Worm (Caenorhabditis elegans) whole organism, L4 larva: ENCODE results near the gene elo-9.
A peak's percentile ranks its signal among the peaks of the same experiment; 100 is the strongest.

Source experiments
- F10B5.3 ChIP-seq: sonication (generic microtip); optimal IDR thresholded peaks from 2 replicates; lab custom pipeline; 2016; ENCODE audit warnings: mild to moderate bottlenecking, missing genetic modification characterization, missing compliant biosample characterization
- F44E2.7 ChIP-seq: fragments of 200-800 bp; sonication (Bioruptor generic); IDR thresholded peaks from 2 replicates; pipeline ENCODE4 v2.1.2; 2022; ENCODE audit warnings: missing genetic modification characterization, missing compliant biosample characterization
- Y48G9A.11 ChIP-seq: fragments of 200-800 bp; sonication (Bioruptor generic); IDR thresholded peaks from 2 replicates; pipeline ENCODE4 v1.3.6; 2022; ENCODE audit warnings: missing genetic modification reagents, missing genetic modification characterization, missing compliant biosample characterization
- ZK546.5 ChIP-seq, 2 experiments: sonication (generic microtip); optimal IDR thresholded peaks; 2 replicates each; lab custom pipeline; 2017; ENCODE audit warnings: missing biosample characterization in 2 of 2, missing genetic modification characterization in 2 of 2
- aly-2 ChIP-seq: sonication (generic microtip); optimal IDR thresholded peaks from 2 replicates; lab custom pipeline; 2018; ENCODE audit warnings: missing biosample characterization, missing genetic modification characterization
- ama-1 ChIP-seq: fragments of 150-350 bp; optimal IDR thresholded peaks from 2 replicates; lab custom pipeline; 2014; ENCODE audit warnings: inconsistent platforms, mixed read lengths
- attf-4 ChIP-seq: sonication (generic microtip); optimal IDR thresholded peaks from 3 replicates; lab custom pipeline; 2017; ENCODE audit warnings: missing biosample characterization, missing genetic modification characterization
- ceh-20 ChIP-seq: fragments of 200-800 bp; sonication (Bioruptor generic); IDR thresholded peaks from 2 replicates; pipeline ENCODE4 v1.3.6; 2022; ENCODE audit warnings: missing genetic modification reagents, missing genetic modification characterization, missing compliant biosample characterization
- ceh-28 ChIP-seq: fragments of 150-350 bp; optimal IDR thresholded peaks from 2 replicates; lab custom pipeline; 2014; ENCODE audit warnings: missing biosample characterization, missing genetic modification reagents, missing genetic modification characterization
- ceh-32 ChIP-seq: sonication (generic microtip); optimal IDR thresholded peaks from 2 replicates; lab custom pipeline; 2016; ENCODE audit warnings: mild to moderate bottlenecking, missing genetic modification characterization, missing compliant biosample characterization; ENCODE audit not compliant: poor library complexity
- ces-1 ChIP-seq: fragments of 150-350 bp; sonication (generic microtip); optimal IDR thresholded peaks from 4 replicates; lab custom pipeline; 2014; ENCODE audit warnings: missing biosample characterization, missing genetic modification reagents, missing genetic modification characterization
- ctbp-1 ChIP-seq: fragments of 200-800 bp; sonication (Bioruptor generic); IDR thresholded peaks from 2 replicates; pipeline ENCODE4 v1.3.6; 2022; ENCODE audit warnings: missing genetic modification reagents, missing genetic modification characterization, missing compliant biosample characterization
- daf-12 ChIP-seq: fragments of 150-350 bp; optimal IDR thresholded peaks from 2 replicates; lab custom pipeline; 2014; ENCODE audit warnings: missing biosample characterization, missing genetic modification reagents, missing genetic modification characterization
- daf-16 ChIP-seq, 3 experiments: sonication (generic microtip); optimal IDR thresholded peaks; 2 replicates each; lab custom pipeline; 2016 to 2017; ENCODE audit warnings: missing genetic modification characterization in 3 of 3, missing genetic modification reagents in 3 of 3, mild to moderate bottlenecking in 2 of 3, missing compliant biosample characterization in 2 of 3, missing biosample characterization in 1 of 3, moderate library complexity in 1 of 3
- daf-19 ChIP-seq: fragments of 200-800 bp; sonication (Bioruptor generic); conservative IDR thresholded peaks from 2 replicates; pipeline ENCODE4 v1.3.6; 2022; ENCODE audit warnings: missing genetic modification characterization, missing compliant biosample characterization
- daf-8 ChIP-seq: fragments of 200-800 bp; sonication (Bioruptor generic); IDR thresholded peaks from 2 replicates; pipeline ENCODE4 v1.3.6; 2022; ENCODE audit warnings: missing genetic modification characterization, missing compliant biosample characterization
- dve-1 ChIP-seq: sonication (generic microtip); optimal IDR thresholded peaks from 2 replicates; lab custom pipeline; 2017; ENCODE audit warnings: antibody characterized with exemption, mild to moderate bottlenecking, missing genetic modification characterization, missing compliant biosample characterization; ENCODE audit not compliant: insufficient read depth
- egl-27 ChIP-seq: sonication (generic microtip); optimal IDR thresholded peaks from 3 replicates; lab custom pipeline; 2017; ENCODE audit warnings: missing biosample characterization, missing genetic modification reagents, missing genetic modification characterization
- egl-43 ChIP-seq: fragments of 200-800 bp; sonication (Bioruptor generic); IDR thresholded peaks from 2 replicates; pipeline ENCODE4 v1.3.6; 2022; ENCODE audit warnings: missing genetic modification reagents, missing genetic modification characterization, missing compliant biosample characterization
- fkh-10 ChIP-seq: fragments of 150-350 bp; optimal IDR thresholded peaks from 2 replicates; lab custom pipeline; 2014; ENCODE audit warnings: missing biosample characterization, missing genetic modification reagents, missing genetic modification characterization
- gei-8 ChIP-seq: fragments of 200-800 bp; sonication (Bioruptor generic); optimal IDR thresholded peaks from 2 replicates; lab custom pipeline; 2018; ENCODE audit warnings: mild to moderate bottlenecking, missing genetic modification characterization, missing compliant biosample characterization
- lin-1 ChIP-seq: fragments of 200-800 bp; sonication (Bioruptor generic); IDR thresholded peaks from 2 replicates; pipeline ENCODE4 v1.3.6; 2022; ENCODE audit warnings: missing genetic modification reagents, missing genetic modification characterization, missing compliant biosample characterization
- lin-13 ChIP-seq: fragments of 150-350 bp; optimal IDR thresholded peaks from 2 replicates; lab custom pipeline; 2014; ENCODE audit warnings: missing biosample characterization, missing genetic modification reagents, missing genetic modification characterization
- lin-29 ChIP-seq: fragments of 200-800 bp; sonication (Bioruptor generic); IDR thresholded peaks from 2 replicates; pipeline ENCODE4 v1.3.6; 2022; ENCODE audit warnings: missing genetic modification reagents, missing genetic modification characterization, missing compliant biosample characterization
- lsy-2 ChIP-seq, 2 experiments: fragments of 150-350 bp in 1 of 2; sonication (generic microtip) in 1 of 2; optimal IDR thresholded peaks; 2 replicates each; lab custom pipeline; 2014 to 2017; ENCODE audit warnings: missing biosample characterization in 2 of 2, missing genetic modification characterization in 2 of 2
- madf-9 ChIP-seq: fragments of 200-800 bp; sonication (Bioruptor generic); conservative IDR thresholded peaks from 2 replicates; pipeline ENCODE4 v1.3.6; 2022; ENCODE audit warnings: missing genetic modification reagents, missing genetic modification characterization, missing compliant biosample characterization
- mxl-2 ChIP-seq: fragments of 200-800 bp; sonication (Bioruptor generic); conservative IDR thresholded peaks from 2 replicates; pipeline ENCODE4 v1.3.6; 2022; ENCODE audit warnings: missing genetic modification reagents, missing genetic modification characterization, missing compliant biosample characterization
- nhr-10 ChIP-seq: fragments of 150-350 bp; optimal IDR thresholded peaks from 2 replicates; lab custom pipeline; 2014; ENCODE audit warnings: missing biosample characterization, missing genetic modification characterization
- nhr-11 ChIP-seq: fragments of 150-350 bp; optimal IDR thresholded peaks from 2 replicates; lab custom pipeline; 2014; ENCODE audit warnings: missing biosample characterization, missing genetic modification characterization
- nhr-25 ChIP-seq: sonication (generic microtip); optimal IDR thresholded peaks from 2 replicates; lab custom pipeline; 2017; ENCODE audit warnings: missing genetic modification characterization, mild to moderate bottlenecking, missing compliant biosample characterization, antibody characterized with exemption, moderate library complexity, borderline replicate concordance; ENCODE audit not compliant: insufficient read depth
- nhr-42 ChIP-seq: fragments of 200-800 bp; sonication (Bioruptor generic); IDR thresholded peaks from 2 replicates; pipeline ENCODE4 v1.3.6; 2022; ENCODE audit warnings: missing genetic modification characterization, missing compliant biosample characterization
- skn-1 ChIP-seq: fragments of 150-350 bp; optimal IDR thresholded peaks from 2 replicates; lab custom pipeline; 2014; ENCODE audit warnings: missing biosample characterization, missing genetic modification characterization
- snpc-1.2 ChIP-seq: fragments of 200-800 bp; sonication (Bioruptor generic); IDR thresholded peaks from 2 replicates; pipeline ENCODE4 v1.3.6; 2022; ENCODE audit warnings: missing genetic modification reagents, missing genetic modification characterization, missing compliant biosample characterization
- snpc-4 ChIP-seq: fragments of 150-350 bp; optimal IDR thresholded peaks from 2 replicates; lab custom pipeline; 2014; ENCODE audit warnings: missing biosample characterization, missing genetic modification characterization
- spr-3 ChIP-seq: fragments of 200-800 bp; sonication (Bioruptor generic); optimal IDR thresholded peaks from 2 replicates; lab custom pipeline; 2018; ENCODE audit warnings: mild to moderate bottlenecking, missing genetic modification characterization, missing compliant biosample characterization
- tag-97 ChIP-seq: fragments of 200-800 bp; sonication (Bioruptor generic); IDR thresholded peaks from 2 replicates; pipeline ENCODE4 v1.3.6; 2022; ENCODE audit warnings: missing genetic modification characterization, missing compliant biosample characterization
- unc-62 ChIP-seq, 3 experiments: fragments of 150-350 bp in 1 of 3; sonication (generic microtip); optimal IDR thresholded peaks in 2 of 3; peaks in 1 of 3; 1 replicate in 1 of 3; 2 replicates in 2 of 3; lab custom pipeline; 2014 to 2017; ENCODE audit warnings: missing biosample characterization in 3 of 3, missing genetic modification characterization in 3 of 3, missing genetic modification reagents in 3 of 3, missing genotype in 1 of 3
- zfp-2 ChIP-seq: sonication (generic microtip); optimal IDR thresholded peaks from 2 replicates; lab custom pipeline; 2016; ENCODE audit warnings: mild to moderate bottlenecking, missing genetic modification characterization, missing compliant biosample characterization
- zip-2 ChIP-seq: fragments of 150-350 bp; optimal IDR thresholded peaks from 2 replicates; lab custom pipeline; 2014; ENCODE audit warnings: missing biosample characterization, missing genetic modification characterization

Gene elo-9

DNA sequence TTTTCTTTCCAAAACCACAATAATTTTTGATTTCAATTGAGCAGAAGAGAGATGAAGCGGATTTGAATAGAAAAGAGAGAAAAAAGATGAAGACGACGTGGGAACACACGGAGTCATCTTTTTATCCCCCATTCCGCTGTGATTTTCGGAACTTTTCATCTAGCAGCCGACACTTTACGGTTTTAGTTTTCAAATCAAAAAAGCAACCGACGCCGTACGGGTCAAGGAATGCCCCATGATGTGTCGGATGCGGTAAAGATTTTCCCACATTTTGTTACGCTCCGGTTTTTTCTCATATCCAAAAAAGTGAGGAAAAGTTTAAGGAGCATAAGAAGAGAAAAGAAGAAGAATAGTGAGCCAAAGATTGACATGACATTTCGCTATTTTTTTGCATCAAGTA lies 18.4 kb downstream of the elo-9 start:
- no peak for TF ChIP-seq spr-3
- no peak for TF ChIP-seq snpc-4
- no peak for TF ChIP-seq ces-1
- no peak for TF ChIP-seq daf-8 (GFP tag; lab: Robert Waterston, UW)
- no peak for TF ChIP-seq Y48G9A.11
- no peak for TF ChIP-seq nhr-11 (tag; lab: Kevin White, UChicago)
- no peak for TF ChIP-seq ceh-20 (GFP tag; lab: Robert Waterston, UW)
- TF ChIP-seq egl-43 (GFP tag; lab: Robert Waterston, UW) = no peak
- TF ChIP-seq ceh-28 = no peak
- TF ChIP-seq snpc-1.2 (GFP tag; lab: Robert Waterston, UW) = no peak
- TF ChIP-seq mxl-2 (GFP tag; lab: Robert Waterston, UW) = no peak
- TF ChIP-seq lin-13 = no peak
- no peak for TF ChIP-seq dve-1 (tag; lab: Kevin White, UChicago)
- TF ChIP-seq unc-62 (GFP tag; optimal IDR thresholded peaks at IDR 0.05 in 1 of 2; lab: Kevin White, UChicago) = no peak
- TF ChIP-seq unc-62 (tag; optimal IDR thresholded peaks at IDR 0.05; lab: Kevin White, UChicago) = no peak
- no peak for TF ChIP-seq tag-97

DNA sequence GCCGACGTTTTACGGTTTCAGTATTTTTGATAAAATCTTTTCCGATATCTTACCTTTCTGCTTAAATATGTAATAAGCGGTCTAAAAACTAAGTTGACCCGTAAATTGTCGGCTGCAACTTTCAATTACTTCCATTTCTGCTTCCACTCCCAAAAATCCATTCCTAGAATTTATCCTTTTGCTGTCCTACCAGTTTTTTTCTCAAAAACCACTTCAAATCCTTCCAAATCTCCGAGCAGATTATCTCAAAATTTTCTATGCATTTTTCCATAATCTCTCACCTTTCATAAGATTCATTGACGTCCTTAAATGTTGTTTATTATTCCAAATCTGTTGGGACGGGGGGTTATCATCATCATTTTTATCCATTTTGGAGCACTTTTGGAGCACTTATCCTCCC lies 22.9 kb downstream of the elo-9 start:
- TF ChIP-seq madf-9 (GFP tag; lab: Robert Waterston, UW) (no peak), lsy-2 (tag; optimal IDR thresholded peaks at IDR 0.05; lab: Kevin White, UChicago) (no peak), lin-1 (no peak), zfp-2 (no peak), daf-16 (GFP tag; optimal IDR thresholded peaks at IDR 0.05; lab: Kevin White, UChicago) (no peak), daf-16 (tag; optimal IDR thresholded peaks at IDR 0.05; lab: Kevin White, UChicago) (no peak), gei-8 (GFP tag; lab: Kevin White, UChicago) (no peak), F44E2.7 (GFP tag; lab: Robert Waterston, UW) (no peak), ama-1 (lab: Kevin White, UChicago) (no peak), skn-1 (tag; lab: Kevin White, UChicago) (no peak), spr-3 (no peak), attf-4 (no peak), aly-2 (tag; lab: Kevin White, UChicago) (no peak), ZK546.5 (tag; optimal IDR thresholded peaks at IDR 0.05; lab: Kevin White, UChicago) (no peak), egl-27 (no peak), zip-2 (tag; lab: Kevin White, UChicago) (no peak)

DNA sequence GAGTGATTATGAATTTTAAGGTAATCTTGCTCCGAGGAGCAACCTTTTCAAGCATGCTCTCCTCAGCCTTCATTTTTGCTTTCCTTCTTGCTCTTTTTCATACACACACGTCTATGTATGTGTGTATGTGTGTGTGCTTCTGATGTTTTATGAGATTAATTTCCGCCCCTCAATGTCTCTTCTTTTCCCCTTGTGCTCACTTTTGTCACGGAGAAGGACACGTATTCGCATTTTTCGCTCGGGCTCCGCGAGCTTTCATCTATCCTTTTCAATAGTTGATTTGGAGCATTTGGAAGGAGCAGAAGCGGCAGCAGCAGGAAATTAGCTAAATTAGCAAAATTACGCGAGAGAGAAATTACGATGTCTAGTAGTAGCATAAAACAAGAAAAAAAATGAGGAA lies 23.6 kb downstream of the elo-9 start:
- TF ChIP-seq nhr-42 (GFP tag; lab: Robert Waterston, UW) (0 out of 2 replicates have a peak, but pooled peaks have one; percentile 43), nhr-10 (tag; lab: Kevin White, UChicago) (no peak), nhr-25 (tag; lab: Kevin White, UChicago) (no peak)

DNA sequence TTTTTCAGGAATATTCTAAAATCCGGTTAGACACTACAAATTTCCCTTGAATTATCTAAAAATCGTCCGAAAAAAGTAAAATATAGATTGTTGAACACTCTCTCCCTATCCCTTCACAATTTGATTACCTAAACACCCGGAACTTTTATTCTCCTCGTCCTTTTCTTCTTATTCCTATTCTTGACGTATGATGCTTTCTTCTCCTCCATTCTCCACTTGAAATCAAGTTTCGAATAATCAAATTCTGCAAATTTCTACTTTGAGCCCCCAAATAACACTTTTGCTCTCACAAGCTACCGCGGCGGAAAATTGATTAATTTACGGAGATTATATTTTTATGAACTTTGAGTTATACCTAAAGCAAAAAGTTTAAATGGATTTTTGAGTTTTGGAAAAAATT lies 25.6 kb downstream of the elo-9 start:
- TF ChIP-seq fkh-10 = peak; percentile 94
- TF ChIP-seq ctbp-1 (GFP tag; lab: Robert Waterston, UW) = 0 out of 2 replicates have a peak, but pooled peaks have one; percentile 43
- TF ChIP-seq ces-1 = peak; percentile 92
- TF ChIP-seq snpc-1.2 (GFP tag; lab: Robert Waterston, UW) = no peak

DNA sequence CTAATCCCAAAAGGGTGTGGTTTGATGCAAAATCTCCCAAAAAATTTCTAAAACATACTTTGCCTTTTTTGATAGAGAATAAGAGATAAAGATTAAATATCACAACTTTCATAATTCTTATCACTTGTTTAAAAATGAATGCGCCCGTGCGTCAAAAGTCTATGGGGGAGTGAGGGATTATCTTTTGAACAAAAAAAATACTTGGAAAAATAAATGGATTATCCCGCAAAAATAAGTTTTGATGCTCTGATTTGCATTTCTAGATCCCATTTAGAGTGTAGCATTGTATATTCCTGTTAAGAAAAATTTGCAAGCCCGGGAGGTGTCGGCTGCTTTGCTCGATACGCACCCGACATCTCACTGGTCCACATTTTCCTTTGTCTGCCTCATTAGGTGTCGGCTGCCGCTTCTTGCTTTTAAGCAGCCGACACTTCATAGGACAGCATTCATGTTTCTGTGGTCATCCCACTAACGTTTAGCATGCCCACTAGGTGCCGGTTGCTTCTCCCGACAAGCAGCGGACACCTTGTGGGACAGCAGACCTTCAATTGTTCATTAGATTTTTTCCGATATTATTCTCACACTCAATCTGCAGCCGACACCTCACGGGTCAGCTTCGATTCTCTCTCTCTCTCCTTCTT lies 28.4 kb downstream of the elo-9 start:
- TF ChIP-seq madf-9 (GFP tag; lab: Robert Waterston, UW) (no peak), daf-12 (no peak), F10B5.3 (tag; lab: Kevin White, UChicago) (no peak), ceh-32 (tag; lab: Kevin White, UChicago) (no peak), daf-19 (no peak), lin-29 (no peak)
